Worm (Caenorhabditis elegans) whole organism, early embryonic: ENCODE results near the gene tyra-3.

Experiments used
- F13C5.2 ChIP-seq: sonication (generic microtip); optimal IDR thresholded peaks from 2 replicates; lab custom pipeline; 2017; ENCODE audit warnings: mild to moderate bottlenecking, missing genetic modification characterization, inconsistent platforms, missing compliant biosample characterization
- flt-1 ChIP-seq: fragments of 200-800 bp; sonication (Bioruptor generic); IDR thresholded peaks from 2 replicates; pipeline ENCODE4 v1.3.6; 2022; ENCODE audit warnings: missing genetic modification characterization, missing compliant biosample characterization
- tbx-11 ChIP-seq: fragments of 200-800 bp; sonication (Bioruptor generic); IDR thresholded peaks from 2 replicates; pipeline ENCODE4 v1.3.6; 2022; ENCODE audit warnings: missing genetic modification characterization, missing compliant biosample characterization

DNA sequence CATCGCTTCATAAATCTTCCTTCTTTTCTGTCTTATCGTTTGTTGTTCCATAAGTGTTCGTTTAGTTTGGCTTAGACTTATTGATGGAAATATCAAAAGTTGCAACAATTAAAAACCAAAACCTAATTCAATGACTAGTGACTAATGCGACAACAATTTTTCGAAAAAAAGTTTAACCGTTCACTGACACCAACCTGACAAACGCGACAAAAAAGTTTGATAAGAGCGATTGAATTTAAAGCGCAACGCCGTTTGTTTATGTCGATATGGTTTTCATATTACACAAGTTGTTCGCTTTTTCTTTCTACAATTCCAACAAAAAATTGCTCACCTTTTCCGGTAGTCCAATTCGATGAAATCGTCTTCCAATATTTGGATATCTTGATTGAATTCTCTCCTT, 31.2 kb downstream of the tyra-3 start:
- no peak for TF ChIP-seq F13C5.2 (tag; lab: Kevin White, UChicago)
- no peak for TF ChIP-seq flt-1 (GFP tag; lab: Robert Waterston, UW)
- no peak for TF ChIP-seq tbx-11 (GFP tag; lab: Robert Waterston, UW)
